Worm (Caenorhabditis elegans): ENCODE data around the gene F52C9.3.

F52C9.3 gene

DNA sequence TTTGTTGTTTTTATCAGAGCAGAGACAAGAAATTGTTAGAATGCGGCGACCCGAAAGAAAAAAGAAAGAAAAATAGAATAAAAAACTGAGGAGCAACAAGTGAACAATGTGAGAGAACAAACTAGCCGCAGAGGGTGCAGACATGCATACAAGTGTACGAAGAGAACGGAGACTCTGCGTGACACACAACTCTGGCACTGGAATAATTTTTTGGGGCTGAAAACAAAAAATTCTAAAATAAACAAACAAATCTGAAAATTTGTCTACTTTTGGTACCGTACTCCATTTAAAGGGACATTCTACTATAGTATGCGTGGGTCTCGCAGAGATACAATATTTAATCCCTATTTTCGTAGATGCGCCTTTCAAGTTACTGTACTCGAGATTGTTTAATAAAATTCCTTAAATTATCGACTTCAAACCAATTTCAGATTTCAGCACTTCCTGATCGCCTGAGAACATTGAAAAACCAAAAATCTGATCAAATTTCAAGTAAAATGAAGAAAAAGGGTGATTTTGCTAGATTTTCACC is 53.4 kb downstream of the F52C9.3 start:
- TF ChIP-seq R02D3.7 (tag; optimal IDR thresholded peaks at IDR 0.05) (no peak), nhr-23 (tag; optimal IDR thresholded peaks at IDR 0.05) (no peak), nhr-129 (tag; optimal IDR thresholded peaks at IDR 0.05) (no peak), nhr-21 (tag; optimal IDR thresholded peaks at IDR 0.05) (no peak), lin-11 (tag; optimal IDR thresholded peaks at IDR 0.05) (no peak), ceh-16 (tag; optimal IDR thresholded peaks at IDR 0.05) (no peak), mab-5 (tag; optimal IDR thresholded peaks at IDR 0.05) (no peak), dmd-4 (tag; optimal IDR thresholded peaks at IDR 0.05) (no peak), ztf-11 (tag; optimal IDR thresholded peaks at IDR 0.05) (no peak), elt-1 (tag; optimal IDR thresholded peaks at IDR 0.05) (no peak), sma-9 (GFP tag; optimal IDR thresholded peaks at IDR 0.05) (no peak), sma-9 (tag; optimal IDR thresholded peaks at IDR 0.05) (no peak), nhr-237 (tag; optimal IDR thresholded peaks at IDR 0.05) (no peak)

All from whole organism, L2 larva.